Fruit fly (Drosophila melanogaster): Measurements from ENCODE around the gene CG12502.

The CG12502 gene

dm6 chr3L:821951-822350, 43.2 kb upstream of the CG12502 start (continued):
- TF ChIP-seq CG18476 (GFP tag; optimal IDR thresholded peaks at IDR 0.05), result peak; percentile 29
- no peak for TF ChIP-seq stwl (tag; optimal IDR thresholded peaks at IDR 0.05)
- no peak for TF ChIP-seq CG18011 (GFP tag; optimal IDR thresholded peaks at IDR 0.05)
- no peak for TF ChIP-seq pho (GFP tag; optimal IDR thresholded peaks at IDR 0.05)
- TF ChIP-seq pan (optimal IDR thresholded peaks at IDR 0.05), result no peak
- TF ChIP-seq pan (GFP tag; optimal IDR thresholded peaks at IDR 0.05 in 1 of 2, IDR thresholded peaks at IDR 0.05 in 1 of 2), result peak in 1 of 2 experiments; percentile 70
- TF ChIP-seq PHDP (tag; optimal IDR thresholded peaks at IDR 0.05), result peak; percentile 74
- TF ChIP-seq Eip74EF (GFP tag; optimal IDR thresholded peaks at IDR 0.05), result peak in 1 of 2 experiments; percentile 78
- no peak for TF ChIP-seq zfh2 (GFP tag; optimal IDR thresholded peaks at IDR 0.05)
- no peak for TF ChIP-seq unc-4 (GFP tag; IDR thresholded peaks at IDR 0.05; ENCODE audit: partially characterized antibody)
- no peak for TF ChIP-seq disco-r (GFP tag; optimal IDR thresholded peaks at IDR 0.05)
- TF ChIP-seq CG10274 (GFP tag; optimal IDR thresholded peaks at IDR 0.05), result peak; percentile 42
- peak; percentile 68 for TF ChIP-seq CG1024 (GFP tag; IDR thresholded peaks at IDR 0.05)
- peak; percentile 51; the same call in 2 of the 3 replicates for TF ChIP-seq Mrtf (GFP tag; IDR thresholded peaks at IDR 0.05)
- TF ChIP-seq crc (GFP tag; optimal IDR thresholded peaks at IDR 0.05), result no peak
- TF ChIP-seq CG30431 (GFP tag; optimal IDR thresholded peaks at IDR 0.05), result peak; percentile 6
- peak; percentile 75 for TF ChIP-seq CG14710 (tag; optimal IDR thresholded peaks at IDR 0.05)
- peak; percentile 66 for TF ChIP-seq zf30C (GFP tag; optimal IDR thresholded peaks at IDR 0.05)
- no peak for TF ChIP-seq Doc2 (GFP tag; IDR thresholded peaks at IDR 0.05)
- no peak for TF ChIP-seq exex (tag; optimal IDR thresholded peaks at IDR 0.05)
- TF ChIP-seq CG17568 (GFP tag; optimal IDR thresholded peaks at IDR 0.05), result no peak
- peak; percentile 54 for TF ChIP-seq CG8290 (GFP tag; optimal IDR thresholded peaks at IDR 0.05)
- TF ChIP-seq CG8290 (tag; optimal IDR thresholded peaks at IDR 0.05), result peak in 1 of 2 experiments; percentile 69
- peak; percentile 39 for TF ChIP-seq CG1529 (GFP tag; optimal IDR thresholded peaks at IDR 0.05)
- TF ChIP-seq H15 (GFP tag; IDR thresholded peaks at IDR 0.05), result peak; percentile 73
- peak; percentile 61 for TF ChIP-seq CG15601 (tag; optimal IDR thresholded peaks at IDR 0.05)
- peak; percentile 10 for TF ChIP-seq kay (GFP tag; optimal IDR thresholded peaks at IDR 0.05)
- TF ChIP-seq CG16815 (GFP tag; optimal IDR thresholded peaks at IDR 0.05), result peak; percentile 15
- peak; percentile 79 for TF ChIP-seq Fer1 (GFP tag; optimal IDR thresholded peaks at IDR 0.05)
- TF ChIP-seq btn (GFP tag; optimal IDR thresholded peaks at IDR 0.05), result no peak
- peak; percentile 18 for TF ChIP-seq CrebB (tag; optimal IDR thresholded peaks at IDR 0.05)
- no peak for TF ChIP-seq CG2199 (GFP tag; IDR thresholded peaks at IDR 0.05)
- TF ChIP-seq Side (GFP tag; optimal IDR thresholded peaks at IDR 0.05), result no peak
- peak; percentile 64 for TF ChIP-seq Meics (GFP tag; optimal IDR thresholded peaks at IDR 0.05)
- no peak for TF ChIP-seq pnt (GFP tag; optimal IDR thresholded peaks at IDR 0.05)
- TF ChIP-seq Sry-β (GFP tag; optimal IDR thresholded peaks at IDR 0.05), result peak; percentile 20
- no peak for TF ChIP-seq Abd-B (GFP tag; optimal IDR thresholded peaks at IDR 0.05)
- TF ChIP-seq CG15073 (GFP tag; optimal IDR thresholded peaks at IDR 0.05), result no peak
- TF ChIP-seq CG13123 (GFP tag; optimal IDR thresholded peaks at IDR 0.05), result peak; percentile 5
- peak; percentile 42; the same call in 1 of the 2 replicates for TF ChIP-seq MBD-R2 (GFP tag; IDR thresholded peaks at IDR 0.05)
- TF ChIP-seq hkb (optimal IDR thresholded peaks at IDR 0.05), result no peak
- TF ChIP-seq hkb (GFP tag; IDR thresholded peaks at IDR 0.05), result peak; percentile 87
- peak; percentile 35 for TF ChIP-seq Nf-YC (tag; optimal IDR thresholded peaks at IDR 0.05)
- peak; percentile 53 for TF ChIP-seq Hsf (GFP tag; optimal IDR thresholded peaks at IDR 0.05)
- peak; percentile 68 for TF ChIP-seq BtbVII (GFP tag; optimal IDR thresholded peaks at IDR 0.05)
- peak; percentile 71 for TF ChIP-seq CG17328 (GFP tag; IDR thresholded peaks at IDR 0.05)
- TF ChIP-seq crol (GFP tag; IDR thresholded peaks at IDR 0.05), result 0 out of 2 replicates have a peak, but pooled peaks have one; percentile 16
- TF ChIP-seq sd (tag; optimal IDR thresholded peaks at IDR 0.05), result no peak
- TF ChIP-seq Dip3 (GFP tag; optimal IDR thresholded peaks at IDR 0.05), result no peak
- peak; percentile 82 for TF ChIP-seq lab (GFP tag; optimal IDR thresholded peaks at IDR 0.05)
- TF ChIP-seq cad (GFP tag; optimal IDR thresholded peaks at IDR 0.05), result no peak
- no peak for TF ChIP-seq CG1832 (GFP tag; optimal IDR thresholded peaks at IDR 0.05)
